Worm (Caenorhabditis elegans): ENCODE measurements around the gene T07A5.7.
A peak's percentile ranks its signal among the peaks of the same experiment; 100 is the strongest.

Gene T07A5.7

ce11 chrIII:10328565-10329541 is 17.9 kb upstream of the T07A5.7 start (continued):
- TF ChIP-seq mxl-3 (GFP tag; optimal IDR thresholded peaks at IDR 0.05), result no peak
- no peak for TF ChIP-seq gei-8 (GFP tag; optimal IDR thresholded peaks at IDR 0.05)
- TF ChIP-seq ctbp-1 (GFP tag; IDR thresholded peaks at IDR 0.05), result no peak
- no peak for TF ChIP-seq ama-1 (optimal IDR thresholded peaks at IDR 0.05)
- TF ChIP-seq egl-27 (tag; optimal IDR thresholded peaks at IDR 0.05), result no peak
- TF ChIP-seq jun-1 (tag; optimal IDR thresholded peaks at IDR 0.05), result no peak
- peak; percentile 32 for TF ChIP-seq hlh-30 (tag; optimal IDR thresholded peaks at IDR 0.05; ENCODE audit: insufficient read depth)
- peak in 1 of 2 experiments; percentile 89 for TF ChIP-seq unc-62 (GFP tag; optimal IDR thresholded peaks at IDR 0.05 in 1 of 2)
- TF ChIP-seq unc-62 (tag; optimal IDR thresholded peaks at IDR 0.05), result no peak
- TF ChIP-seq nhr-42 (GFP tag; IDR thresholded peaks at IDR 0.05), result no peak
- no peak for TF ChIP-seq daf-8 (GFP tag; IDR thresholded peaks at IDR 0.05)
- 0 out of 2 replicates have a peak, but pooled peaks have one; percentile 7 for TF ChIP-seq php-3 (GFP tag; IDR thresholded peaks at IDR 0.05)
- no peak for TF ChIP-seq dmd-8 (GFP tag; IDR thresholded peaks at IDR 0.05)
- no peak for TF ChIP-seq pha-4 (GFP tag; IDR thresholded peaks at IDR 0.05)
- peak; percentile 49 for TF ChIP-seq pha-4 (tag; optimal IDR thresholded peaks at IDR 0.05)
- no peak for TF ChIP-seq tag-97 (GFP tag; IDR thresholded peaks at IDR 0.05)
- no peak for TF ChIP-seq ceh-62 (tag; optimal IDR thresholded peaks at IDR 0.05)
- no peak for TF ChIP-seq lin-39 (tag; optimal IDR thresholded peaks at IDR 0.05)
- no peak for TF ChIP-seq tra-1 (GFP tag; IDR thresholded peaks at IDR 0.05)
- no peak for TF ChIP-seq ceh-28 (tag; optimal IDR thresholded peaks at IDR 0.05)
- TF ChIP-seq arid-1 (GFP tag; conservative IDR thresholded peaks at IDR 0.05), result no peak
- no peak for TF ChIP-seq hif-1 (tag; optimal IDR thresholded peaks at IDR 0.05)
- peak; percentile 21; the same call in 1 of the 2 replicates for TF ChIP-seq dmd-6 (GFP tag; IDR thresholded peaks at IDR 0.05)
- peak; percentile 29 for TF ChIP-seq nhr-6 (tag; optimal IDR thresholded peaks at IDR 0.05)
- no peak for TF ChIP-seq egl-43 (GFP tag; IDR thresholded peaks at IDR 0.05)
- TF ChIP-seq ceh-20 (GFP tag; IDR thresholded peaks at IDR 0.05), result no peak
- TF ChIP-seq lir-3 (tag; optimal IDR thresholded peaks at IDR 0.05), result no peak
- TF ChIP-seq nhr-237 (tag; optimal IDR thresholded peaks at IDR 0.05), result no peak
- no peak for TF ChIP-seq fos-1 (tag; optimal IDR thresholded peaks at IDR 0.05)
- TF ChIP-seq F49E8.2 (tag; optimal IDR thresholded peaks at IDR 0.05; ENCODE audit: borderline replicate concordance), result no peak
- peak; percentile 7 for TF ChIP-seq nhr-28 (tag; optimal IDR thresholded peaks at IDR 0.05)
- no peak for TF ChIP-seq dmd-9 (GFP tag; IDR thresholded peaks at IDR 0.05)
- 0 out of 2 replicates have a peak, but pooled peaks have one; percentile 29 for TF ChIP-seq Y48G9A.11 (GFP tag; IDR thresholded peaks at IDR 0.05)
- no peak for TF ChIP-seq nhr-111 (GFP tag; optimal IDR thresholded peaks at IDR 0.05)
- no peak for TF ChIP-seq F10B5.3 (tag; optimal IDR thresholded peaks at IDR 0.05)
- no peak for TF ChIP-seq fkh-10 (GFP tag; optimal IDR thresholded peaks at IDR 0.05)

- TF ChIP-seq egl-43 (GFP tag; IDR thresholded peaks at IDR 0.05), result peak; percentile 61; the same call in 1 of the 2 replicates
- TF ChIP-seq mxl-2 (GFP tag; conservative IDR thresholded peaks at IDR 0.05), result no peak
- TF ChIP-seq set-16 (GFP tag; IDR thresholded peaks at IDR 0.05), result peak; percentile 79
Observed at ce11 chrIII:10326327-10326726, 15.4 kb upstream of the T07A5.7 start.

- TF ChIP-seq nhr-41 (GFP tag; IDR thresholded peaks at IDR 0.05) (no peak), dpl-1 (GFP tag; optimal IDR thresholded peaks at IDR 0.05) (peak; percentile 37), ceh-62 (tag; optimal IDR thresholded peaks at IDR 0.05) (no peak), daf-19 (GFP tag; conservative IDR thresholded peaks at IDR 0.05) (no peak), mxl-2 (GFP tag; conservative IDR thresholded peaks at IDR 0.05) (no peak), tra-1 (GFP tag; IDR thresholded peaks at IDR 0.05) (no peak), unc-62 (GFP tag; optimal IDR thresholded peaks at IDR 0.05 in 1 of 2) (no peak), unc-62 (tag; optimal IDR thresholded peaks at IDR 0.05) (no peak), hlh-11 (tag; optimal IDR thresholded peaks at IDR 0.05) (no peak)
Observed at ce11 chrIII:10320788-10321187, 9.9 kb upstream of the T07A5.7 start, which contains the start of gene sas-7. Gene sas-7, plus strand, starts transcription at chrIII:10321019.
